Fruit fly (Drosophila melanogaster) whole organism, embryonic: ENCODE measurements around the gene Spn28Dc.

Experiments
- CG10654 ChIP-seq: fragments of 200-800 bp; sonication (Bioruptor generic); optimal IDR thresholded peaks from 2 replicates; lab custom pipeline; 2016; ENCODE audit warnings: missing biosample characterization, missing genetic modification characterization
- CG11085 ChIP-seq: fragments of 200-800 bp; sonication (Bioruptor generic); IDR thresholded peaks from 2 replicates; pipeline ENCODE4 v1.3.6; 2022; ENCODE audit warnings: missing biosample characterization, missing genetic modification characterization
- CG11398 ChIP-seq: fragments of 200-800 bp; sonication (Bioruptor generic); optimal IDR thresholded peaks from 2 replicates; lab custom pipeline; 2016; ENCODE audit warnings: missing biosample characterization, missing genetic modification characterization
- CG12299 ChIP-seq: fragments of 200-800 bp; sonication (Bioruptor generic); optimal IDR thresholded peaks from 2 replicates; lab custom pipeline; 2018; ENCODE audit warnings: missing biosample characterization, mild to moderate bottlenecking, missing genetic modification characterization
- CG14050 ChIP-seq: fragments of 200-800 bp; sonication (Bioruptor generic); IDR thresholded peaks from 3 replicates; pipeline ENCODE4 v1.3.6; 2022; ENCODE audit warnings: missing biosample characterization, missing genetic modification characterization
- CG15011 ChIP-seq: fragments of 200-800 bp; sonication (Bioruptor generic); optimal IDR thresholded peaks from 3 replicates; lab custom pipeline; 2018; ENCODE audit warnings: missing biosample characterization, mild to moderate bottlenecking, missing genetic modification characterization
- CG15269 ChIP-seq: fragments of 200-800 bp; sonication (Bioruptor generic); optimal IDR thresholded peaks from 2 replicates; lab custom pipeline; 2018; ENCODE audit warnings: missing biosample characterization, mild to moderate bottlenecking, missing genetic modification characterization, moderate library complexity
- CG18011 ChIP-seq: fragments of 200-800 bp; sonication (Bioruptor generic); optimal IDR thresholded peaks from 2 replicates; lab custom pipeline; 2017; ENCODE audit warnings: missing biosample characterization, missing genetic modification characterization, mild to moderate bottlenecking, moderate library complexity, missing genotype
- CG18619 ChIP-seq: fragments of 200-800 bp; sonication (Bioruptor generic); optimal IDR thresholded peaks from 3 replicates; lab custom pipeline; 2017; ENCODE audit warnings: missing biosample characterization, mild to moderate bottlenecking, missing genetic modification characterization
- CG2116 ChIP-seq: fragments of 200-800 bp; sonication (Bioruptor generic); optimal IDR thresholded peaks from 3 replicates; lab custom pipeline; 2018; ENCODE audit warnings: missing biosample characterization, mild to moderate bottlenecking, missing genetic modification characterization
- CG30403 ChIP-seq: fragments of 200-800 bp; sonication (Bioruptor generic); optimal IDR thresholded peaks from 3 replicates; lab custom pipeline; 2016; ENCODE audit warnings: missing biosample characterization, missing genetic modification characterization
- CG31441 ChIP-seq: fragments of 200-800 bp; sonication (Bioruptor generic); IDR thresholded peaks from 2 replicates; pipeline ENCODE4 v1.3.6; 2022; ENCODE audit warnings: missing biosample characterization, missing genetic modification characterization
- CG4617 ChIP-seq: fragments of 200-800 bp; sonication (Bioruptor generic); optimal IDR thresholded peaks from 3 replicates; lab custom pipeline; 2016; ENCODE audit warnings: missing biosample characterization, missing genetic modification characterization, borderline replicate concordance
- CG4820 ChIP-seq: fragments of 200-800 bp; sonication (Bioruptor generic); optimal IDR thresholded peaks from 3 replicates; lab custom pipeline; 2016; ENCODE audit warnings: missing biosample characterization, missing genetic modification characterization
- CG9215 ChIP-seq: fragments of 200-800 bp; sonication (Bioruptor generic); IDR thresholded peaks from 2 replicates; pipeline ENCODE4 v1.3.6; 2022; ENCODE audit warnings: missing biosample characterization, missing genetic modification characterization
- CTCF ChIP-seq: fragments of 200-800 bp; sonication (Bioruptor generic); optimal IDR thresholded peaks from 2 replicates; lab custom pipeline; 2017; ENCODE audit warnings: missing biosample characterization, mild to moderate bottlenecking, missing genetic modification characterization, moderate library complexity
- Chrac-16 ChIP-seq: fragments of 200-800 bp; sonication (Bioruptor generic); optimal IDR thresholded peaks from 3 replicates; lab custom pipeline; 2016; ENCODE audit warnings: missing biosample characterization, missing genetic modification characterization
- D19B ChIP-seq: fragments of 200-800 bp; sonication (Bioruptor generic); optimal IDR thresholded peaks from 2 replicates; lab custom pipeline; 2017; ENCODE audit warnings: missing biosample characterization, mild to moderate bottlenecking, missing genetic modification characterization
- Dek ChIP-seq: fragments of 200-800 bp; sonication (Bioruptor generic); optimal IDR thresholded peaks from 3 replicates; lab custom pipeline; 2019; ENCODE audit warnings: missing biosample characterization, mild to moderate bottlenecking, missing genetic modification characterization, moderate library complexity
- E2f2 ChIP-seq: fragments of 200-800 bp; sonication (Bioruptor generic); IDR thresholded peaks from 2 replicates; pipeline ENCODE4 v1.3.6; 2022; ENCODE audit warnings: missing biosample characterization, missing genetic modification characterization
- Elba2 ChIP-seq: fragments of 200-800 bp; sonication (Bioruptor generic); optimal IDR thresholded peaks from 3 replicates; lab custom pipeline; 2016; ENCODE audit warnings: missing biosample characterization, missing genetic modification characterization
- Ets65A ChIP-seq: fragments of 200-800 bp; sonication (Bioruptor generic); peaks from one replicate; lab custom pipeline; 2016; ENCODE audit warnings: missing biosample characterization, missing genetic modification characterization
- HLH54F ChIP-seq: fragments of 200-800 bp; sonication (Bioruptor generic); optimal IDR thresholded peaks from 3 replicates; lab custom pipeline; 2016; ENCODE audit warnings: missing biosample characterization, missing genetic modification characterization
- Hr3 ChIP-seq: fragments of 200-800 bp; sonication (Bioruptor generic); optimal IDR thresholded peaks from 3 replicates; lab custom pipeline; 2016; ENCODE audit warnings: missing biosample characterization, missing genetic modification characterization
- Hr78 ChIP-seq, 2 experiments: fragments of 200-800 bp in 1 of 2; fragments of >200 bp in 1 of 2; sonication (Bioruptor generic) in 1 of 2; optimal IDR thresholded peaks; 2 replicates each; lab custom pipeline; 2017 to 2019; ENCODE audit warnings: missing biosample characterization in 2 of 2, missing genetic modification characterization in 2 of 2, mild to moderate bottlenecking in 1 of 2, moderate library complexity in 1 of 2
- Hsf ChIP-seq: fragments of 200-800 bp; sonication (Bioruptor generic); optimal IDR thresholded peaks from 3 replicates; lab custom pipeline; 2016; ENCODE audit warnings: missing biosample characterization, missing genetic modification characterization
- Mrtf ChIP-seq: fragments of 200-800 bp; sonication (Bioruptor generic); IDR thresholded peaks from 3 replicates; pipeline ENCODE4 v1.3.6; 2022; ENCODE audit warnings: missing biosample characterization, missing genetic modification characterization
- Oli ChIP-seq: fragments of 200-800 bp; sonication (Bioruptor generic); optimal IDR thresholded peaks from 2 replicates; lab custom pipeline; 2018; ENCODE audit warnings: missing biosample characterization, mild to moderate bottlenecking, missing genetic modification characterization, moderate library complexity
- Optix ChIP-seq: fragments of 200-800 bp; sonication (Bioruptor generic); IDR thresholded peaks from 3 replicates; pipeline ENCODE4 v1.3.6; 2022; ENCODE audit warnings: missing biosample characterization, missing genetic modification characterization
- Sox100B ChIP-seq: fragments of 200-800 bp; sonication (Bioruptor generic); optimal IDR thresholded peaks from 3 replicates; lab custom pipeline; 2018; ENCODE audit warnings: missing biosample characterization, mild to moderate bottlenecking, missing genetic modification characterization
- TFAM ChIP-seq: fragments of 200-800 bp; sonication (Bioruptor generic); optimal IDR thresholded peaks from 2 replicates; lab custom pipeline; 2017; ENCODE audit warnings: missing biosample characterization, missing genetic modification characterization, inconsistent platforms
- Tbp ChIP-seq: fragments of >200 bp; optimal IDR thresholded peaks from 2 replicates; lab custom pipeline; 2018; ENCODE audit warnings: missing biosample characterization, missing genetic modification characterization
- ash1 ChIP-seq: fragments of 200-800 bp; sonication (Bioruptor generic); optimal IDR thresholded peaks from 2 replicates; lab custom pipeline; 2018; ENCODE audit warnings: missing biosample characterization, mild to moderate bottlenecking, missing genetic modification characterization
- bbx ChIP-seq: fragments of 200-800 bp; sonication (Bioruptor generic); IDR thresholded peaks from 2 replicates; pipeline ENCODE4 v1.3.6; 2022; ENCODE audit warnings: missing biosample characterization, missing genetic modification characterization; ENCODE audit not compliant: partially characterized antibody
- crp ChIP-seq, 2 experiments: fragments of 200-800 bp; sonication (Bioruptor generic); optimal IDR thresholded peaks; 2 replicates in 1 of 2; 3 replicates in 1 of 2; lab custom pipeline; 2017; ENCODE audit warnings: missing biosample characterization in 2 of 2, missing genetic modification characterization in 2 of 2, mild to moderate bottlenecking in 1 of 2, moderate library complexity in 1 of 2
- dmrt11E ChIP-seq: fragments of 200-800 bp; sonication (Bioruptor generic); optimal IDR thresholded peaks from 3 replicates; lab custom pipeline; 2018; ENCODE audit warnings: missing biosample characterization, mild to moderate bottlenecking, missing genetic modification characterization, moderate library complexity
- ems ChIP-seq: fragments of 200-800 bp; sonication (Bioruptor generic); optimal IDR thresholded peaks from 3 replicates; lab custom pipeline; 2016; ENCODE audit warnings: missing biosample characterization, missing genetic modification characterization
- eve ChIP-seq, 2 experiments: fragments of >200 bp; optimal IDR thresholded peaks; 2 replicates each; lab custom pipeline; 2017; ENCODE audit warnings: missing biosample characterization in 2 of 2, missing genetic modification characterization in 2 of 2
- fru ChIP-seq: fragments of >200 bp; optimal IDR thresholded peaks from 2 replicates; lab custom pipeline; 2017
- fu2 ChIP-seq: fragments of 200-800 bp; sonication (Bioruptor generic); optimal IDR thresholded peaks from 2 replicates; lab custom pipeline; 2016; ENCODE audit warnings: missing biosample characterization, missing genetic modification characterization
- luna ChIP-seq: fragments of 200-800 bp; sonication (Bioruptor generic); optimal IDR thresholded peaks from 2 replicates; lab custom pipeline; 2016; ENCODE audit warnings: missing biosample characterization, missing genetic modification characterization
- pan ChIP-seq, 4 experiments: fragments of >200 bp in 3 of 4; fragments of 200-800 bp in 1 of 4; sonication (Bioruptor generic) in 1 of 4; optimal IDR thresholded peaks in 3 of 4; IDR thresholded peaks in 1 of 4; 2 replicates each; pipeline versions ENCODE4 v1.3.6 to Lab custom; 2017 to 2022; ENCODE audit warnings: missing biosample characterization in 2 of 4, missing genetic modification characterization in 2 of 4, mixed read lengths in 1 of 4
- row ChIP-seq: fragments of 200-800 bp; sonication (Bioruptor generic); IDR thresholded peaks from 3 replicates; pipeline ENCODE4 v1.3.6; 2022; ENCODE audit warnings: missing biosample characterization, missing genetic modification characterization
- run ChIP-seq: fragments of 200-800 bp; sonication (Bioruptor generic); optimal IDR thresholded peaks from 3 replicates; lab custom pipeline; 2018; ENCODE audit warnings: missing biosample characterization, mild to moderate bottlenecking, missing genetic modification characterization
- salm ChIP-seq: fragments of 200-800 bp; sonication (Bioruptor generic); optimal IDR thresholded peaks from 2 replicates; lab custom pipeline; 2018; ENCODE audit warnings: missing biosample characterization, mild to moderate bottlenecking, missing genetic modification characterization
- sima ChIP-seq: fragments of 200-800 bp; sonication (Bioruptor generic); optimal IDR thresholded peaks from 2 replicates; lab custom pipeline; 2016; ENCODE audit warnings: missing biosample characterization, missing genetic modification characterization
- sisA ChIP-seq: fragments of 200-800 bp; sonication (Bioruptor generic); IDR thresholded peaks from 2 replicates; pipeline ENCODE4 v1.3.6; 2022; ENCODE audit warnings: missing biosample characterization, missing genetic modification characterization
- sna ChIP-seq: fragments of 200-800 bp; sonication (Bioruptor generic); IDR thresholded peaks from 2 replicates; pipeline ENCODE4 v1.3.6; 2022; ENCODE audit warnings: missing biosample characterization, missing genetic modification characterization; ENCODE audit not compliant: partially characterized antibody
- vvl ChIP-seq: fragments of 200-800 bp; sonication (Bioruptor generic); IDR thresholded peaks from 2 replicates; pipeline ENCODE4 v1.3.6; 2022; ENCODE audit warnings: missing biosample characterization, missing genetic modification characterization
- wdn ChIP-seq: fragments of 200-800 bp; sonication (Bioruptor generic); IDR thresholded peaks from 2 replicates; pipeline ENCODE4 v1.3.6; 2022; ENCODE audit warnings: missing biosample characterization, missing genetic modification characterization

Spn28Dc gene

DNA sequence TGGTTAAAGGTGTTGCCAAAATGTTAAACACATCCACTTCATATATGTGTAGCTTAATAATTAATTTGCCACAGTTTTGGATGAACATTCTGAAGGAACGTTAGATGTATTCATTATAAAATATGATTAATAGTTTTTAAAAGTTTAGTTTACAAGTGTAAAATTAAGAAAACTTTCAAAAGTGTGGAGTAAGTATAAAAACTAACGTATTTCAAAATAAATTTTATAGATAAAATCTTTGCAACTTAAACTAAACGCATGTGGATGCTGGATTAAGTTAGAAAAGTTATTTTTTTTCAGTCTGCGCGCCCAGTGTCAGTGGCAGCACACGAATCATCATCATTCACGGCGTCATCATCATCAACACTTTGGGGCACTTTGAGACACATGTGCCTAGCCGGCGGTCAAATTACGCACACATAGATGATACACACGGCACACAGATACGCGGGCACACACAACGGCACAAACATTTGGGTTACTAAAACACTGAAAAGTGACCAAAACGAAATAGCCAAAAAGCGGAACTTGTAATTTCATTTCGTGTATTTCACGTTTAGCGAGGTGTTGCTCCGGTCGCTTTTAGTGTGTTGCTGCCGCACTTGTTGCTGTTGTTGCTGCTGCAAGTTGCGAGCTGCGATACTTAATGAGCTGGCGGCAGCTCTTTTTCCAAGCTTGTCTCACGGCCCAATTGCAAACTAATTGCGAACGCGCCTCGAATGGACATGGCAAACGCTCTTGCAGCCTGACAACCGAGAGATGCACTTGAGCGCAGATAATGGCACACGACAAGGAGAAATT lies 49.7 kb downstream of the Spn28Dc start (continued):
- TF ChIP-seq dmrt11E (peak; percentile 0), run (tag; lab: Kevin White, UChicago) (no peak), Ets65A (GFP tag; lab: Kevin White, UChicago) (peak; percentile 27), CG18619 (GFP tag; lab: Kevin White, UChicago) (peak; percentile 70), eve (GFP tag; optimal IDR thresholded peaks at IDR 0.05; lab: Kevin White, UChicago) (peak in 1 of 2 experiments; percentile 83), CG11085 (no peak), CG18011 (GFP tag; lab: Kevin White, UChicago) (no peak), CTCF (peak; percentile 13), CG11398 (GFP tag; lab: Kevin White, UChicago) (no peak), E2f2 (GFP tag; lab: Robert Waterston, UW) (peak; percentile 53), Tbp (GFP tag; lab: Kevin White, UChicago) (no peak), Mrtf (GFP tag; lab: Robert Waterston, UW) (0 out of 3 replicates have a peak, but pooled peaks have one; percentile 10), CG10654 (GFP tag; lab: Kevin White, UChicago) (peak; percentile 18), row (GFP tag; lab: Robert Waterston, UW) (peak; percentile 62), bbx (GFP tag; lab: Robert Waterston, UW) (no peak), HLH54F (peak; percentile 54), pan (optimal IDR thresholded peaks at IDR 0.05; lab: Kevin White, UChicago) (no peak), pan (GFP tag; optimal IDR thresholded peaks at IDR 0.05 in 1 of 2, IDR thresholded peaks at IDR 0.05 in 1 of 2) (peak in 1 of 2 experiments; percentile 18), Elba2 (GFP tag; lab: Kevin White, UChicago) (no peak), CG14050 (GFP tag; lab: Robert Waterston, UW) (peak; percentile 43; the same call in 2 of the 3 replicates), Oli (tag; lab: Kevin White, UChicago) (peak; percentile 68), CG30403 (GFP tag; lab: Kevin White, UChicago) (peak; percentile 55), sisA (GFP tag; lab: Robert Waterston, UW) (peak; percentile 65), Hr3 (peak; percentile 32), CG15011 (GFP tag; lab: Kevin White, UChicago) (peak; percentile 7), fru (lab: Kevin White, UChicago) (no peak), CG4820 (GFP tag; lab: Kevin White, UChicago) (no peak), CG31441 (GFP tag; lab: Robert Waterston, UW) (peak; percentile 44; the same call in 1 of the 2 replicates), CG4617 (no peak), Optix (GFP tag; lab: Robert Waterston, UW) (no peak), ash1 (GFP tag; lab: Kevin White, UChicago) (no peak), ems (GFP tag; lab: Kevin White, UChicago) (no peak), Hr78 (GFP tag; optimal IDR thresholded peaks at IDR 0.05; lab: Kevin White, UChicago) (peak in 1 of 2 experiments; percentile 67), fu2 (GFP tag; lab: Kevin White, UChicago) (no peak), vvl (no peak), CG2116 (GFP tag; lab: Kevin White, UChicago) (peak; percentile 0), Dek (tag; lab: Kevin White, UChicago) (peak; percentile 20), CG9215 (GFP tag; lab: Robert Waterston, UW) (peak; percentile 47), Chrac-16 (GFP tag; lab: Kevin White, UChicago) (no peak), TFAM (GFP tag; lab: Kevin White, UChicago) (no peak), CG12299 (tag; lab: Kevin White, UChicago) (peak; percentile 6), sima (GFP tag; lab: Kevin White, UChicago) (no peak), salm (peak; percentile 18), sna (GFP tag; lab: Robert Waterston, UW) (no peak), luna (no peak), Hsf (peak; percentile 32), D19B (GFP tag; lab: Kevin White, UChicago) (peak; percentile 9), Sox100B (GFP tag; lab: Kevin White, UChicago) (peak; percentile 79), CG15269 (tag; lab: Kevin White, UChicago) (peak; percentile 63), crp (GFP tag; optimal IDR thresholded peaks at IDR 0.05; lab: Kevin White, UChicago) (peak in 1 of 2 experiments; percentile 6), wdn (0 out of 2 replicates have a peak, but pooled peaks have one; percentile 18)
